Fruit fly (Drosophila melanogaster): ENCODE results near the gene MICU1.

The MICU1 gene

dm6 chr2L:7204172-7204482 is 22.1 kb downstream of the MICU1 start, which contains the start of gene CG4502 (continued):
- no peak for TF ChIP-seq jing (GFP tag; optimal IDR thresholded peaks at IDR 0.05)
- no peak for TF ChIP-seq chn (GFP tag; optimal IDR thresholded peaks at IDR 0.05)
- TF ChIP-seq Nf-YA (GFP tag; IDR thresholded peaks at IDR 0.05), result no peak
- TF ChIP-seq PHDP (tag; optimal IDR thresholded peaks at IDR 0.05), result no peak
- no peak for TF ChIP-seq CG5245 (GFP tag; optimal IDR thresholded peaks at IDR 0.05)
- no peak for TF ChIP-seq prd (optimal IDR thresholded peaks at IDR 0.05)
- no peak for TF ChIP-seq prd (GFP tag; IDR thresholded peaks at IDR 0.05)
- no peak for TF ChIP-seq bigmax (GFP tag; optimal IDR thresholded peaks at IDR 0.05)
- TF ChIP-seq CG10959 (GFP tag; IDR thresholded peaks at IDR 0.05), result no peak
- TF ChIP-seq CG11247 (GFP tag; IDR thresholded peaks at IDR 0.05), result no peak
- TF ChIP-seq cad (GFP tag; optimal IDR thresholded peaks at IDR 0.05), result no peak
- peak; percentile 99 for TF ChIP-seq hb (GFP tag; IDR thresholded peaks at IDR 0.05; ENCODE audit: partially characterized antibody)
- TF ChIP-seq Fer1 (GFP tag; optimal IDR thresholded peaks at IDR 0.05), result peak; percentile 42
- no peak for TF ChIP-seq CG12104 (GFP tag; optimal IDR thresholded peaks at IDR 0.05)
- no peak for TF ChIP-seq sima (GFP tag; optimal IDR thresholded peaks at IDR 0.05)
- TF ChIP-seq CG8388 (GFP tag; optimal IDR thresholded peaks at IDR 0.05), result no peak
- no peak for TF ChIP-seq MTF-1 (GFP tag; optimal IDR thresholded peaks at IDR 0.05; ENCODE audit: borderline replicate concordance)
- no peak for TF ChIP-seq oc (tag; optimal IDR thresholded peaks at IDR 0.05)
- no peak for TF ChIP-seq Mrtf (GFP tag; IDR thresholded peaks at IDR 0.05)
- no peak for TF ChIP-seq crp (GFP tag; optimal IDR thresholded peaks at IDR 0.05)
- TF ChIP-seq CG10366 (GFP tag; IDR thresholded peaks at IDR 0.05), result no peak
- TF ChIP-seq CG30403 (GFP tag; optimal IDR thresholded peaks at IDR 0.05), result no peak
- TF ChIP-seq Hr78 (GFP tag; optimal IDR thresholded peaks at IDR 0.05), result no peak
- TF ChIP-seq CG14667 (GFP tag; IDR thresholded peaks at IDR 0.05), result no peak
- TF ChIP-seq fu2 (GFP tag; optimal IDR thresholded peaks at IDR 0.05), result no peak
- TF ChIP-seq lola (GFP tag; optimal IDR thresholded peaks at IDR 0.05), result no peak
- TF ChIP-seq tio (GFP tag; optimal IDR thresholded peaks at IDR 0.05), result no peak
- TF ChIP-seq cas (GFP tag; IDR thresholded peaks at IDR 0.05), result no peak
- TF ChIP-seq Atf-2 (GFP tag; optimal IDR thresholded peaks at IDR 0.05), result no peak
- no peak for TF ChIP-seq Gug (GFP tag; IDR thresholded peaks at IDR 0.05)
- no peak for TF ChIP-seq twi (tag; optimal IDR thresholded peaks at IDR 0.05)
- no peak for TF ChIP-seq pnt (GFP tag; optimal IDR thresholded peaks at IDR 0.05)
- no peak for TF ChIP-seq Taf1 (GFP tag; IDR thresholded peaks at IDR 0.05)
- no peak for TF ChIP-seq Dip3 (GFP tag; optimal IDR thresholded peaks at IDR 0.05)
- TF ChIP-seq CG15073 (GFP tag; optimal IDR thresholded peaks at IDR 0.05), result no peak
- no peak for TF ChIP-seq dmrt99B (tag; optimal IDR thresholded peaks at IDR 0.05)
- no peak for TF ChIP-seq CG14441 (GFP tag; IDR thresholded peaks at IDR 0.05)
- peak; percentile 11 for TF ChIP-seq Max (GFP tag; optimal IDR thresholded peaks at IDR 0.05)
- TF ChIP-seq vvl (GFP tag; IDR thresholded peaks at IDR 0.05), result peak; percentile 52
- TF ChIP-seq kni (GFP tag; optimal IDR thresholded peaks at IDR 0.05), result no peak
- peak; percentile 36 for TF ChIP-seq zen (tag; optimal IDR thresholded peaks at IDR 0.05)
- TF ChIP-seq unc-4 (GFP tag; IDR thresholded peaks at IDR 0.05; ENCODE audit: partially characterized antibody), result peak; percentile 99
- TF ChIP-seq CG18599 (GFP tag; optimal IDR thresholded peaks at IDR 0.05), result no peak
- no peak for TF ChIP-seq CG10431 (GFP tag; optimal IDR thresholded peaks at IDR 0.05)
- TF ChIP-seq CG14710 (tag; optimal IDR thresholded peaks at IDR 0.05), result peak; percentile 58
- no peak for TF ChIP-seq CG30431 (GFP tag; optimal IDR thresholded peaks at IDR 0.05)
- no peak for TF ChIP-seq CG12071 (GFP tag; optimal IDR thresholded peaks at IDR 0.05)
- no peak for TF ChIP-seq zfh2 (GFP tag; optimal IDR thresholded peaks at IDR 0.05)
- peak; percentile 78 for TF ChIP-seq CG15514 (GFP tag; optimal IDR thresholded peaks at IDR 0.05)
- no peak for TF ChIP-seq CG9609 (GFP tag; optimal IDR thresholded peaks at IDR 0.05)
- TF ChIP-seq B-H1 (GFP tag; IDR thresholded peaks at IDR 0.05), result no peak
- TF ChIP-seq CG7839 (tag; optimal IDR thresholded peaks at IDR 0.05), result no peak
